Worm (Caenorhabditis elegans): ENCODE data around the gene C10A4.6.

- no peak for TF ChIP-seq lin-13 (GFP tag; optimal IDR thresholded peaks at IDR 0.05)
- no peak for TF ChIP-seq mdl-1 (tag; optimal IDR thresholded peaks at IDR 0.05)
- no peak for TF ChIP-seq nhr-11 (tag; optimal IDR thresholded peaks at IDR 0.05)
- TF ChIP-seq aly-2 (tag; optimal IDR thresholded peaks at IDR 0.05) = no peak
Measured at ce11 chrX:7371945-7372344, 18.4 kb upstream of the C10A4.6 start.
